Worm (Caenorhabditis elegans) whole organism, mixed stage, embryonic: Measurements from ENCODE around the gene snt-1.

Experiments
- M03D4.4 ChIP-seq: sonication (generic microtip); optimal IDR thresholded peaks from 2 replicates; lab custom pipeline; 2017; ENCODE audit warnings: mild to moderate bottlenecking, missing genetic modification characterization, missing compliant biosample characterization
- bed-3 ChIP-seq: fragments of 200-800 bp; sonication (Bioruptor generic); optimal IDR thresholded peaks from 3 replicates; lab custom pipeline; 2018; ENCODE audit warnings: mild to moderate bottlenecking, missing genetic modification characterization, moderate library complexity, missing compliant biosample characterization
- blmp-1 ChIP-seq: fragments of 150-350 bp; optimal IDR thresholded peaks from 2 replicates; lab custom pipeline; 2014; ENCODE audit warnings: missing biosample characterization, missing genetic modification characterization
- ceh-39 ChIP-seq: fragments of 150-350 bp; optimal IDR thresholded peaks from 2 replicates; lab custom pipeline; 2014; ENCODE audit warnings: missing biosample characterization, missing genetic modification characterization
- ceh-43 ChIP-seq: fragments of 200-800 bp; sonication (Bioruptor generic); optimal IDR thresholded peaks from 2 replicates; lab custom pipeline; 2018; ENCODE audit warnings: mild to moderate bottlenecking, missing genetic modification characterization, moderate library complexity, missing compliant biosample characterization
- ceh-83 ChIP-seq: fragments of 200-800 bp; sonication (Bioruptor generic); optimal IDR thresholded peaks from 2 replicates; lab custom pipeline; 2018; ENCODE audit warnings: mild to moderate bottlenecking, missing genetic modification characterization, missing compliant biosample characterization
- ces-1 ChIP-seq: fragments of 150-350 bp; optimal IDR thresholded peaks from 2 replicates; lab custom pipeline; 2014; ENCODE audit warnings: missing biosample characterization, missing genetic modification reagents, missing genetic modification characterization
- cnd-1 ChIP-seq: fragments of 200-800 bp; sonication (Bioruptor generic); optimal IDR thresholded peaks from 2 replicates; lab custom pipeline; 2018; ENCODE audit warnings: mild to moderate bottlenecking, missing genetic modification characterization, missing compliant biosample characterization
- drap-1 ChIP-seq: fragments of 200-800 bp; sonication (Bioruptor generic); optimal IDR thresholded peaks from 3 replicates; lab custom pipeline; 2018; ENCODE audit warnings: mild to moderate bottlenecking, missing genetic modification characterization, missing compliant biosample characterization
- elt-1 ChIP-seq: sonication (generic microtip); optimal IDR thresholded peaks from 2 replicates; lab custom pipeline; 2017; ENCODE audit warnings: missing genetic modification characterization, mild to moderate bottlenecking, missing compliant biosample characterization, antibody characterized with exemption, moderate library complexity, borderline replicate concordance; ENCODE audit not compliant: insufficient read depth
- elt-3 ChIP-seq: fragments of 150-350 bp; optimal IDR thresholded peaks from 2 replicates; lab custom pipeline; 2014; ENCODE audit warnings: missing biosample characterization, missing genetic modification characterization
- flh-1 ChIP-seq: fragments of 200-800 bp; sonication (Bioruptor generic); optimal IDR thresholded peaks from 2 replicates; lab custom pipeline; 2018; ENCODE audit warnings: mild to moderate bottlenecking, missing genetic modification characterization, moderate library complexity, missing compliant biosample characterization
- ham-2 ChIP-seq: fragments of 200-800 bp; sonication (Bioruptor generic); optimal IDR thresholded peaks from 2 replicates; lab custom pipeline; 2018; ENCODE audit warnings: mild to moderate bottlenecking, missing genetic modification characterization, missing compliant biosample characterization
- hlh-1 ChIP-seq: fragments of 150-350 bp; optimal IDR thresholded peaks from 2 replicates; lab custom pipeline; 2014; ENCODE audit warnings: missing biosample characterization, missing genetic modification reagents, missing genetic modification characterization
- lin-13 ChIP-seq: fragments of 150-350 bp; optimal IDR thresholded peaks from 2 replicates; lab custom pipeline; 2014; ENCODE audit warnings: missing biosample characterization, missing genetic modification characterization
- lin-32 ChIP-seq: fragments of 200-800 bp; sonication (Bioruptor generic); optimal IDR thresholded peaks from 2 replicates; lab custom pipeline; 2018; ENCODE audit warnings: mild to moderate bottlenecking, missing genetic modification characterization, missing compliant biosample characterization
- lsy-2 ChIP-seq: fragments of 150-350 bp; optimal IDR thresholded peaks from 2 replicates; lab custom pipeline; 2014; ENCODE audit warnings: missing biosample characterization, missing genetic modification characterization
- mab-5 ChIP-seq: fragments of 150-350 bp; optimal IDR thresholded peaks from 2 replicates; lab custom pipeline; 2014; ENCODE audit warnings: missing biosample characterization, missing genetic modification characterization
- mep-1 ChIP-seq: fragments of 150-350 bp; optimal IDR thresholded peaks from 2 replicates; lab custom pipeline; 2017; ENCODE audit warnings: missing biosample characterization, missing genetic modification reagents, missing genetic modification characterization, inconsistent platforms
- mls-2 ChIP-seq: sonication (generic microtip); optimal IDR thresholded peaks from 2 replicates; lab custom pipeline; 2016; ENCODE audit warnings: mild to moderate bottlenecking, missing genetic modification characterization, moderate library complexity, missing compliant biosample characterization
- nhr-12 ChIP-seq: fragments of 150-350 bp; optimal IDR thresholded peaks from 2 replicates; lab custom pipeline; 2014; ENCODE audit warnings: missing biosample characterization, missing genetic modification characterization
- nhr-2 ChIP-seq: fragments of 150-350 bp; optimal IDR thresholded peaks from 2 replicates; lab custom pipeline; 2014; ENCODE audit warnings: missing biosample characterization, missing genetic modification characterization
- nhr-237 ChIP-seq: fragments of 150-350 bp; optimal IDR thresholded peaks from 2 replicates; lab custom pipeline; 2014; ENCODE audit warnings: missing biosample characterization, missing genetic modification characterization
- nhr-28 ChIP-seq: fragments of 150-350 bp; optimal IDR thresholded peaks from 2 replicates; lab custom pipeline; 2014; ENCODE audit warnings: missing biosample characterization, missing genetic modification characterization
- nhr-76 ChIP-seq: sonication (generic microtip); optimal IDR thresholded peaks from 2 replicates; lab custom pipeline; 2017; ENCODE audit warnings: missing biosample characterization, missing genetic modification characterization
- pha-4 ChIP-seq: fragments of 150-350 bp; optimal IDR thresholded peaks from 2 replicates; lab custom pipeline; 2018; ENCODE audit warnings: missing biosample characterization, missing genetic modification reagents, missing genetic modification characterization
- sem-2 ChIP-seq: fragments of 200-800 bp; sonication (Bioruptor generic); optimal IDR thresholded peaks from 2 replicates; lab custom pipeline; 2018; ENCODE audit warnings: mild to moderate bottlenecking, missing genetic modification characterization, missing compliant biosample characterization
- snpc-4 ChIP-seq: fragments of 150-350 bp; optimal IDR thresholded peaks from 2 replicates; lab custom pipeline; 2014; ENCODE audit warnings: missing biosample characterization, missing genetic modification characterization
- sptf-1 ChIP-seq: sonication (generic microtip); optimal IDR thresholded peaks from 2 replicates; lab custom pipeline; 2017; ENCODE audit warnings: mild to moderate bottlenecking, missing genetic modification characterization, moderate library complexity, missing compliant biosample characterization
- tbx-8 ChIP-seq: fragments of 200-800 bp; sonication (Bioruptor generic); optimal IDR thresholded peaks from 2 replicates; lab custom pipeline; 2018; ENCODE audit warnings: mild to moderate bottlenecking, missing genetic modification characterization, moderate library complexity, missing compliant biosample characterization
- unc-120 ChIP-seq: sonication (generic microtip); optimal IDR thresholded peaks from 2 replicates; lab custom pipeline; 2017; ENCODE audit warnings: missing genetic modification characterization, missing compliant biosample characterization; ENCODE audit not compliant: poor library complexity, severe bottlenecking
- unc-39 ChIP-seq: fragments of 150-350 bp; optimal IDR thresholded peaks from 2 replicates; lab custom pipeline; 2014; ENCODE audit warnings: missing biosample characterization, missing genetic modification characterization
- unc-62 ChIP-seq: fragments of 150-350 bp; optimal IDR thresholded peaks from 2 replicates; lab custom pipeline; 2014; ENCODE audit warnings: missing biosample characterization, missing genetic modification reagents, missing genetic modification characterization
- zip-8 ChIP-seq: fragments of 150-350 bp; optimal IDR thresholded peaks from 2 replicates; lab custom pipeline; 2014; ENCODE audit warnings: missing biosample characterization, missing genetic modification characterization
- ztf-11 ChIP-seq: fragments of 150-350 bp; optimal IDR thresholded peaks from 2 replicates; lab custom pipeline; 2014; ENCODE audit warnings: missing biosample characterization, missing genetic modification characterization

Gene snt-1

ce11 chrII:6853059-6853466 is 42.3 kb downstream of the snt-1 start:
- no peak for TF ChIP-seq blmp-1 (tag; lab: Kevin White, UChicago)
- no peak for TF ChIP-seq mab-5 (tag; lab: Kevin White, UChicago)
- peak; percentile 72 for TF ChIP-seq bed-3 (GFP tag; lab: Kevin White, UChicago)
- TF ChIP-seq lin-13 (tag; lab: Kevin White, UChicago), result peak; percentile 75
- TF ChIP-seq snpc-4 (tag; lab: Kevin White, UChicago), result no peak
- no peak for TF ChIP-seq nhr-2 (tag; lab: Kevin White, UChicago)
- no peak for TF ChIP-seq ceh-39 (tag; lab: Kevin White, UChicago)
- TF ChIP-seq ceh-83 (GFP tag; lab: Kevin White, UChicago), result peak; percentile 94
- TF ChIP-seq cnd-1 (tag; lab: Kevin White, UChicago), result peak; percentile 96
- no peak for TF ChIP-seq nhr-76 (tag; lab: Kevin White, UChicago)
- TF ChIP-seq sptf-1 (tag; lab: Kevin White, UChicago), result peak; percentile 94
- peak; percentile 72 for TF ChIP-seq ztf-11 (tag; lab: Kevin White, UChicago)
- peak; percentile 32 for TF ChIP-seq elt-1
- TF ChIP-seq M03D4.4 (tag; lab: Kevin White, UChicago), result peak; percentile 93
- peak; percentile 74 for TF ChIP-seq tbx-8
- TF ChIP-seq unc-62 (GFP tag; lab: Kevin White, UChicago), result peak; percentile 76
- peak; percentile 75 for TF ChIP-seq ceh-43
- TF ChIP-seq elt-3 (tag; lab: Kevin White, UChicago), result no peak
- TF ChIP-seq mep-1 (tag; lab: Kevin White, UChicago), result peak; percentile 68
- TF ChIP-seq nhr-12, result peak; percentile 55
- TF ChIP-seq unc-39 (tag; lab: Kevin White, UChicago), result peak; percentile 68
- peak; percentile 88 for TF ChIP-seq sem-2 (GFP tag; lab: Kevin White, UChicago)
- TF ChIP-seq ham-2 (GFP tag; lab: Kevin White, UChicago), result peak; percentile 68
- peak; percentile 95 for TF ChIP-seq mls-2
- no peak for TF ChIP-seq pha-4
- TF ChIP-seq nhr-237 (tag; lab: Kevin White, UChicago), result peak; percentile 45
- peak; percentile 65 for TF ChIP-seq flh-1
- TF ChIP-seq zip-8 (tag; lab: Kevin White, UChicago), result no peak
- TF ChIP-seq lin-32 (GFP tag; lab: Kevin White, UChicago), result peak; percentile 91
- peak; percentile 76 for TF ChIP-seq unc-120 (tag; lab: Kevin White, UChicago)
- peak; percentile 91 for TF ChIP-seq drap-1 (GFP tag; lab: Kevin White, UChicago)
- TF ChIP-seq nhr-28 (tag; lab: Kevin White, UChicago), result peak; percentile 27
- TF ChIP-seq ces-1, result peak; percentile 57
- TF ChIP-seq lsy-2 (tag; lab: Kevin White, UChicago), result peak; percentile 35
- peak; percentile 32 for TF ChIP-seq hlh-1

DNA sequence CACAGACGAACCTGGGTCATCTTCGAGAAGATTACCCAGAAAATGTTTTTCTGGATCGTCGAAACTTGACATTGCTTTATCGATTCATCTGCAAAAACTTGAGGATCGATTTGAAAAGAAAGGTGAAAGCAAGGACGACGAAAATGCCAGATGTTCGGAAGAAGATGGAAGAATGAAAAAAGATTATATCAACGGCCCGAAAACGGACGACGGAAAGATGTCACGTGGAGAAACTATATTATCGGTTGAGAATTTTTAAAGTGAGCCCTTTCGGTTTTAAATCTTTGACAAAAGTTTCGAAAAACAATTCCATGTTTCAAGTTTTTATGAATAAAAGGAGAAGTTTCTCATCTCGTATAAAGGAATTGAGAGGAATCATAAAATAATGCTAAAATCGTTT is 47.4 kb downstream of the snt-1 start, which contains the start of gene dnj-5:
Gene dnj-5 (minus strand): TSS at position 101 of the 400 bp plus-strand sequence.
- TF ChIP-seq ceh-43 (no peak), ceh-39 (tag; lab: Kevin White, UChicago) (no peak), flh-1 (no peak), nhr-2 (tag; lab: Kevin White, UChicago) (no peak), drap-1 (GFP tag; lab: Kevin White, UChicago) (no peak), unc-120 (tag; lab: Kevin White, UChicago) (no peak), M03D4.4 (tag; lab: Kevin White, UChicago) (no peak), mls-2 (no peak), ceh-83 (GFP tag; lab: Kevin White, UChicago) (no peak), mab-5 (tag; lab: Kevin White, UChicago) (no peak), ces-1 (no peak), unc-62 (GFP tag; lab: Kevin White, UChicago) (no peak), bed-3 (GFP tag; lab: Kevin White, UChicago) (no peak), elt-3 (tag; lab: Kevin White, UChicago) (no peak), lin-32 (GFP tag; lab: Kevin White, UChicago) (no peak), nhr-76 (tag; lab: Kevin White, UChicago) (no peak), sptf-1 (tag; lab: Kevin White, UChicago) (no peak), zip-8 (tag; lab: Kevin White, UChicago) (no peak), lsy-2 (tag; lab: Kevin White, UChicago) (no peak), sem-2 (GFP tag; lab: Kevin White, UChicago) (no peak)

- TF ChIP-seq lin-13 (tag; lab: Kevin White, UChicago) (peak; percentile 62), M03D4.4 (tag; lab: Kevin White, UChicago) (peak; percentile 28), mep-1 (tag; lab: Kevin White, UChicago) (peak; percentile 17), ham-2 (GFP tag; lab: Kevin White, UChicago) (peak; percentile 46), pha-4 (peak; percentile 75), lsy-2 (tag; lab: Kevin White, UChicago) (no peak), sem-2 (GFP tag; lab: Kevin White, UChicago) (no peak), hlh-1 (peak; percentile 10), drap-1 (GFP tag; lab: Kevin White, UChicago) (peak; percentile 15), sptf-1 (tag; lab: Kevin White, UChicago) (peak; percentile 71), unc-120 (tag; lab: Kevin White, UChicago) (peak; percentile 38), nhr-76 (tag; lab: Kevin White, UChicago) (no peak), ces-1 (peak; percentile 65), mls-2 (peak; percentile 80), unc-62 (GFP tag; lab: Kevin White, UChicago) (peak; percentile 57), nhr-237 (tag; lab: Kevin White, UChicago) (peak; percentile 30)
Observed at ce11 chrII:6858835-6859234, 48.1 kb downstream of the snt-1 start.
